1 fruit fly cellular context compared by ENCODE assay signal in the genomic region with DNA sequence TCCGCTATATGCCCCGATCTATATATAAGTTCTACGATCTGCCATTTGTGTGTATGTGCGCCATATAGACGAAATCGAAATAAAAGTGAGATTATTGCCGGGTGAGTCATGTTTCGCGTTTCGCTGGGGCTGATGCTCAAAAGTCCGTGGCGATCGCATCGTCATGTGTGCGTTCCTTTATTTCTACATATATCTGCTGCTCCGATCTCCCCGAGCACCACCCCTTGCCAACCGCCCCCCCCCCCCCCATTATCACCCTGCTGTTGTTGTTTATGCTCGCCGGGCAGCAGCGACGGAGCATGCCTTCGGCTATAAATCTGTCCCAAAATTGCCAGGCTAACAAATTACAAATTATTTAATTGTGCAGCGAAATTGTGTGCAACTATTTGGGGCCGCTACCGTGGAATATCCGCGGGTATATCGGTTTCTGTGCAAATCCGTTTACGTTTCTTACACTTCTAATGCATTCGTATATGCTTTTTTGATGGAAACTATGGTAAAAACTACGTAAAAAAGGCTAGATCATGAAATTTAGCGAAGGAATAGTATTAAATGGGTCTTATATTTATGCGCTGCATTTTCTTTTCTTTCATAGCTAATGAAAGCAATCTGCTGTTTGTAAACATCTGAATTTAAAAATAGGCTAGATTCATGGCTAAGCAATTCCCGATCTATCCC.
TF ChIP-seq lines count a peak whose summit lies in the region.

No protein-coding gene starts in this region.

TF ChIP-seq in whole organism, embryonic, 481 proteins besides CTCF, POLR2A, EP300 and RAD21 (continued from another document):
- TF ChIP-seq Dll (GFP tag; IDR thresholded peaks at IDR 0.05; lab: Robert Waterston, UW; ENCODE audit: partially characterized antibody): no peak
- no peak for TF ChIP-seq Mad (GFP tag; optimal IDR thresholded peaks at IDR 0.05; lab: Kevin White, UChicago)
- no peak for TF ChIP-seq CG12299 (tag; optimal IDR thresholded peaks at IDR 0.05; lab: Kevin White, UChicago)
- TF ChIP-seq dysf (GFP tag; IDR thresholded peaks at IDR 0.05; lab: Robert Waterston, UW): 0 out of 3 replicates have a peak, but pooled peaks have one; percentile 15
- no peak for TF ChIP-seq CG6854 (GFP tag; optimal IDR thresholded peaks at IDR 0.05; lab: Kevin White, UChicago)
- no peak for TF ChIP-seq CG11696 (GFP tag; IDR thresholded peaks at IDR 0.05; lab: Robert Waterston, UW)
- TF ChIP-seq oc (tag; optimal IDR thresholded peaks at IDR 0.05; lab: Kevin White, UChicago): no peak
- no peak for TF ChIP-seq kni (GFP tag; optimal IDR thresholded peaks at IDR 0.05; lab: Kevin White, UChicago)
- TF ChIP-seq cad (GFP tag; optimal IDR thresholded peaks at IDR 0.05; lab: Kevin White, UChicago): no peak
- peak; percentile 33 for TF ChIP-seq D19B (GFP tag; optimal IDR thresholded peaks at IDR 0.05; lab: Kevin White, UChicago)
- TF ChIP-seq grau (tag; optimal IDR thresholded peaks at IDR 0.05; lab: Kevin White, UChicago): peak; percentile 16
- TF ChIP-seq amos (GFP tag; IDR thresholded peaks at IDR 0.05; lab: Robert Waterston, UW; ENCODE audit: partially characterized antibody): no peak
- no peak for TF ChIP-seq CG33557 (GFP tag; optimal IDR thresholded peaks at IDR 0.05; lab: Kevin White, UChicago)
- TF ChIP-seq nerfin-1 (tag; optimal IDR thresholded peaks at IDR 0.05; lab: Kevin White, UChicago): no peak
- no peak for TF ChIP-seq Neu2 (GFP tag; optimal IDR thresholded peaks at IDR 0.05; lab: Kevin White, UChicago; ENCODE audit: borderline replicate concordance)
- TF ChIP-seq CkIIα-i1 (GFP tag; IDR thresholded peaks at IDR 0.05; lab: Robert Waterston, UW): no peak
- TF ChIP-seq CG1602 (GFP tag; optimal IDR thresholded peaks at IDR 0.05; lab: Kevin White, UChicago): no peak
- TF ChIP-seq CG17359 (tag; optimal IDR thresholded peaks at IDR 0.05; lab: Kevin White, UChicago): no peak
- TF ChIP-seq Ptx1 (GFP tag; IDR thresholded peaks at IDR 0.05; lab: Robert Waterston, UW): 0 out of 2 replicates have a peak, but pooled peaks have one; percentile 24
- TF ChIP-seq twi (tag; optimal IDR thresholded peaks at IDR 0.05; lab: Kevin White, UChicago): no peak
- TF ChIP-seq gsb-n (tag; optimal IDR thresholded peaks at IDR 0.05; lab: Kevin White, UChicago): no peak
- TF ChIP-seq CG2889 (GFP tag; IDR thresholded peaks at IDR 0.05; lab: Robert Waterston, UW): no peak
- TF ChIP-seq gfzf (GFP tag; optimal IDR thresholded peaks at IDR 0.05; lab: Kevin White, UChicago): no peak
- TF ChIP-seq Jarid2 (GFP tag; optimal IDR thresholded peaks at IDR 0.05; lab: Kevin White, UChicago): no peak
- TF ChIP-seq Xbp1 (GFP tag; optimal IDR thresholded peaks at IDR 0.05; lab: Kevin White, UChicago): peak; percentile 13
- TF ChIP-seq CG5180 (GFP tag; optimal IDR thresholded peaks at IDR 0.05; lab: Kevin White, UChicago): no peak
- no peak for TF ChIP-seq CG42726 (GFP tag; IDR thresholded peaks at IDR 0.05; lab: Robert Waterston, UW; ENCODE audit: partially characterized antibody)
- TF ChIP-seq Sox102F (GFP tag; optimal IDR thresholded peaks at IDR 0.05; lab: Kevin White, UChicago): peak; percentile 54
- no peak for TF ChIP-seq CG11247 (GFP tag; IDR thresholded peaks at IDR 0.05; lab: Robert Waterston, UW)
- TF ChIP-seq ci (GFP tag; IDR thresholded peaks at IDR 0.05; lab: Robert Waterston, UW): 0 out of 3 replicates have a peak, but pooled peaks have one; percentile 34
- no peak for TF ChIP-seq CG14014 (GFP tag; IDR thresholded peaks at IDR 0.05; lab: Robert Waterston, UW)
- TF ChIP-seq abd-A (tag; optimal IDR thresholded peaks at IDR 0.05; lab: Kevin White, UChicago): no peak
- TF ChIP-seq CG12942 (GFP tag; optimal IDR thresholded peaks at IDR 0.05; lab: Kevin White, UChicago): no peak
- no peak for TF ChIP-seq sc (optimal IDR thresholded peaks at IDR 0.05; lab: Kevin White, UChicago)
- TF ChIP-seq sc (GFP tag; optimal IDR thresholded peaks at IDR 0.05; lab: Kevin White, UChicago): no peak
- 0 out of 2 replicates have a peak, but pooled peaks have one; percentile 29 for TF ChIP-seq stc (GFP tag; IDR thresholded peaks at IDR 0.05; lab: Robert Waterston, UW)
- TF ChIP-seq Dbx (GFP tag; IDR thresholded peaks at IDR 0.05; lab: Robert Waterston, UW): no peak
- no peak for TF ChIP-seq wdn (GFP tag; IDR thresholded peaks at IDR 0.05; lab: Robert Waterston, UW)
- TF ChIP-seq CG14710 (tag; optimal IDR thresholded peaks at IDR 0.05; lab: Kevin White, UChicago): no peak
- no peak for TF ChIP-seq al (GFP tag; IDR thresholded peaks at IDR 0.05; lab: Robert Waterston, UW)
- TF ChIP-seq zf30C (GFP tag; optimal IDR thresholded peaks at IDR 0.05; lab: Kevin White, UChicago): no peak
- TF ChIP-seq Side (GFP tag; optimal IDR thresholded peaks at IDR 0.05; lab: Kevin White, UChicago): no peak
- no peak for TF ChIP-seq CG6254 (GFP tag; optimal IDR thresholded peaks at IDR 0.05; lab: Kevin White, UChicago)
- no peak for TF ChIP-seq ap (GFP tag; IDR thresholded peaks at IDR 0.05; lab: Robert Waterston, UW)
- no peak for TF ChIP-seq H15 (GFP tag; IDR thresholded peaks at IDR 0.05; lab: Robert Waterston, UW)
- TF ChIP-seq slp2 (GFP tag; optimal IDR thresholded peaks at IDR 0.05; lab: Kevin White, UChicago): no peak
- peak; percentile 44; the same call in 2 of the 3 replicates for TF ChIP-seq row (GFP tag; IDR thresholded peaks at IDR 0.05; lab: Robert Waterston, UW)
- TF ChIP-seq CG8290 (GFP tag; optimal IDR thresholded peaks at IDR 0.05; lab: Kevin White, UChicago): no peak
- TF ChIP-seq CG8290 (tag; optimal IDR thresholded peaks at IDR 0.05; lab: Kevin White, UChicago): peak in 1 of 2 experiments; percentile 15
- TF ChIP-seq peb (GFP tag; IDR thresholded peaks at IDR 0.05; lab: Robert Waterston, UW): no peak
- TF ChIP-seq CoRest (tag; optimal IDR thresholded peaks at IDR 0.05; lab: Kevin White, UChicago): peak; percentile 16
- TF ChIP-seq pan (optimal IDR thresholded peaks at IDR 0.05; lab: Kevin White, UChicago): no peak
- TF ChIP-seq pan (GFP tag; optimal IDR thresholded peaks at IDR 0.05 in 1 of 2, IDR thresholded peaks at IDR 0.05 in 1 of 2): peak in 1 of 2 experiments; percentile 39
- TF ChIP-seq CG13894 (tag; optimal IDR thresholded peaks at IDR 0.05; lab: Kevin White, UChicago): no peak
- TF ChIP-seq H2.0 (GFP tag; IDR thresholded peaks at IDR 0.05; lab: Robert Waterston, UW): 0 out of 2 replicates have a peak, but pooled peaks have one; percentile 35
- TF ChIP-seq CG31224 (GFP tag; IDR thresholded peaks at IDR 0.05; lab: Robert Waterston, UW): peak; percentile 50
- no peak for TF ChIP-seq D19A (tag; optimal IDR thresholded peaks at IDR 0.05; lab: Kevin White, UChicago)
- no peak for TF ChIP-seq unpg (GFP tag; optimal IDR thresholded peaks at IDR 0.05; lab: Kevin White, UChicago)
- TF ChIP-seq Hr51 (GFP tag; optimal IDR thresholded peaks at IDR 0.05; lab: Kevin White, UChicago): peak in 1 of 2 experiments; percentile 53
- TF ChIP-seq CG1024 (GFP tag; IDR thresholded peaks at IDR 0.05; lab: Robert Waterston, UW): no peak
- 0 out of 2 replicates have a peak, but pooled peaks have one; percentile 10 for TF ChIP-seq Drgx (GFP tag; IDR thresholded peaks at IDR 0.05; lab: Robert Waterston, UW)
- peak; percentile 22; the same call in 1 of the 2 replicates for TF ChIP-seq esg (GFP tag; conservative IDR thresholded peaks at IDR 0.05; lab: Robert Waterston, UW)
- no peak for TF ChIP-seq ttk (GFP tag; IDR thresholded peaks at IDR 0.05; lab: Robert Waterston, UW)
- no peak for TF ChIP-seq chn (GFP tag; optimal IDR thresholded peaks at IDR 0.05; lab: Kevin White, UChicago)
- no peak for TF ChIP-seq dimm (GFP tag; IDR thresholded peaks at IDR 0.05; lab: Robert Waterston, UW)
- TF ChIP-seq CG10543 (GFP tag; optimal IDR thresholded peaks at IDR 0.05; lab: Kevin White, UChicago): peak; percentile 71
- no peak for TF ChIP-seq repo (GFP tag; optimal IDR thresholded peaks at IDR 0.05; lab: Kevin White, UChicago)
- TF ChIP-seq wek (GFP tag; optimal IDR thresholded peaks at IDR 0.05; lab: Kevin White, UChicago): no peak
- TF ChIP-seq unc-4 (GFP tag; IDR thresholded peaks at IDR 0.05; lab: Robert Waterston, UW; ENCODE audit: partially characterized antibody): no peak
- no peak for TF ChIP-seq CG13624 (GFP tag; optimal IDR thresholded peaks at IDR 0.05; lab: Kevin White, UChicago)
- TF ChIP-seq lmd (GFP tag; IDR thresholded peaks at IDR 0.05; lab: Robert Waterston, UW): no peak
- TF ChIP-seq lab (GFP tag; optimal IDR thresholded peaks at IDR 0.05; lab: Kevin White, UChicago): no peak
- no peak for TF ChIP-seq zen (tag; optimal IDR thresholded peaks at IDR 0.05; lab: Kevin White, UChicago)
- peak; percentile 56 for TF ChIP-seq sd (tag; optimal IDR thresholded peaks at IDR 0.05; lab: Kevin White, UChicago)
- TF ChIP-seq stwl (tag; optimal IDR thresholded peaks at IDR 0.05; lab: Kevin White, UChicago): no peak
- peak; percentile 29 for TF ChIP-seq Oli (tag; optimal IDR thresholded peaks at IDR 0.05; lab: Kevin White, UChicago)
- TF ChIP-seq chm (GFP tag; IDR thresholded peaks at IDR 0.05; lab: Robert Waterston, UW): no peak
- TF ChIP-seq lilli (GFP tag; optimal IDR thresholded peaks at IDR 0.05; lab: Kevin White, UChicago): no peak
- TF ChIP-seq bbx (GFP tag; IDR thresholded peaks at IDR 0.05; lab: Robert Waterston, UW; ENCODE audit: partially characterized antibody): no peak
- no peak for TF ChIP-seq vfl (GFP tag; optimal IDR thresholded peaks at IDR 0.05; lab: Kevin White, UChicago)
- no peak for TF ChIP-seq Pdp1 (GFP tag; optimal IDR thresholded peaks at IDR 0.05; lab: Kevin White, UChicago)
- TF ChIP-seq CG2678 (tag; optimal IDR thresholded peaks at IDR 0.05; lab: Kevin White, UChicago): peak; percentile 9
- peak; percentile 39 for TF ChIP-seq gem (tag; optimal IDR thresholded peaks at IDR 0.05; lab: Kevin White, UChicago)
- peak; percentile 17; the same call in 1 of the 2 replicates for TF ChIP-seq Atf6 (GFP tag; IDR thresholded peaks at IDR 0.05; lab: Robert Waterston, UW)
- TF ChIP-seq slbo (GFP tag; IDR thresholded peaks at IDR 0.05; lab: Robert Waterston, UW): peak; percentile 23; the same call in 1 of the 2 replicates
- no peak for TF ChIP-seq CG7745 (tag; optimal IDR thresholded peaks at IDR 0.05; lab: Kevin White, UChicago)
